Worm (Caenorhabditis elegans): ENCODE data around the gene Y46G5A.20.

Gene Y46G5A.20

ce11 chrII:12810709-12811108 lies at the start of gene Y46G5A.20:
Gene Y46G5A.20 (plus strand): TSS chrII:12811009.
- no peak for TF ChIP-seq nhr-237 (tag; optimal IDR thresholded peaks at IDR 0.05)
- no peak for TF ChIP-seq rnt-1 (tag; optimal IDR thresholded peaks at IDR 0.05)
- no peak for TF ChIP-seq ceh-90 (tag; optimal IDR thresholded peaks at IDR 0.05)
- TF ChIP-seq elt-3 (tag; optimal IDR thresholded peaks at IDR 0.05): no peak
- TF ChIP-seq nhr-76 (tag; optimal IDR thresholded peaks at IDR 0.05): no peak
- TF ChIP-seq ceh-82 (tag; optimal IDR thresholded peaks at IDR 0.05): no peak
- TF ChIP-seq nhr-28 (tag; optimal IDR thresholded peaks at IDR 0.05): no peak
- no peak for TF ChIP-seq hlh-17 (GFP tag; optimal IDR thresholded peaks at IDR 0.05; ENCODE audit: borderline replicate concordance)
- no peak for TF ChIP-seq C16A3.4 (tag; optimal IDR thresholded peaks at IDR 0.05)
- TF ChIP-seq lin-39 (tag; optimal IDR thresholded peaks at IDR 0.05): no peak
- TF ChIP-seq fkh-10 (GFP tag; optimal IDR thresholded peaks at IDR 0.05): no peak
- no peak for TF ChIP-seq hpl-2 (GFP tag; optimal IDR thresholded peaks at IDR 0.05)
- TF ChIP-seq tlp-1 (tag; optimal IDR thresholded peaks at IDR 0.05): no peak
- no peak for TF ChIP-seq snpc-4 (tag; optimal IDR thresholded peaks at IDR 0.05)
- TF ChIP-seq nhr-47 (tag; optimal IDR thresholded peaks at IDR 0.05): no peak
- no peak for TF ChIP-seq mef-2 (tag; optimal IDR thresholded peaks at IDR 0.05)
- no peak for TF ChIP-seq pax-3 (tag; optimal IDR thresholded peaks at IDR 0.05)
- no peak for TF ChIP-seq blmp-1 (tag; optimal IDR thresholded peaks at IDR 0.05)
- no peak for TF ChIP-seq efl-1 (optimal IDR thresholded peaks at IDR 0.05)
- TF ChIP-seq efl-1 (GFP tag; optimal IDR thresholded peaks at IDR 0.05 in 1 of 2): no peak

- TF ChIP-seq lir-3 (tag; optimal IDR thresholded peaks at IDR 0.05; ENCODE audit: poor library complexity) (no peak), snu-23 (GFP tag; optimal IDR thresholded peaks at IDR 0.05) (no peak), pqm-1 (tag; optimal IDR thresholded peaks at IDR 0.05) (no peak), fkh-8 (tag; optimal IDR thresholded peaks at IDR 0.05) (no peak), egl-13 (tag; optimal IDR thresholded peaks at IDR 0.05) (no peak), lsy-2 (tag; optimal IDR thresholded peaks at IDR 0.05) (no peak), aha-1 (tag; optimal IDR thresholded peaks at IDR 0.05) (no peak), nhr-85 (tag) (no peak)
Measured at ce11 chrII:12764476-12764875, 46.3 kb upstream of the Y46G5A.20 start.

ce11 chrII:12766443-12767188 lies 44.2 kb upstream of the Y46G5A.20 start:
- TF ChIP-seq sox-4 (tag; optimal IDR thresholded peaks at IDR 0.05) (no peak), ama-1 (optimal IDR thresholded peaks at IDR 0.05) (no peak), vab-15 (tag; optimal IDR thresholded peaks at IDR 0.05) (no peak), elt-3 (tag; optimal IDR thresholded peaks at IDR 0.05) (no peak), nhr-85 (tag) (no peak), nhr-47 (tag; optimal IDR thresholded peaks at IDR 0.05) (no peak), nhr-11 (tag; optimal IDR thresholded peaks at IDR 0.05) (no peak)

- no peak for TF ChIP-seq mef-2 (tag; optimal IDR thresholded peaks at IDR 0.05)
- no peak for TF ChIP-seq C16A3.4 (tag; optimal IDR thresholded peaks at IDR 0.05)
- no peak for TF ChIP-seq efl-1 (optimal IDR thresholded peaks at IDR 0.05)
- peak in 1 of 2 experiments; percentile 56 for TF ChIP-seq efl-1 (GFP tag; optimal IDR thresholded peaks at IDR 0.05 in 1 of 2)
- TF ChIP-seq F16B12.6 (tag; optimal IDR thresholded peaks at IDR 0.05): no peak
- TF ChIP-seq zag-1 (tag; optimal IDR thresholded peaks at IDR 0.05): no peak
- no peak for TF ChIP-seq aly-2 (tag; optimal IDR thresholded peaks at IDR 0.05)
- peak; percentile 11 for TF ChIP-seq nhr-85 (tag)
- no peak for TF ChIP-seq egl-13 (tag; optimal IDR thresholded peaks at IDR 0.05)
- TF ChIP-seq jun-1 (tag; optimal IDR thresholded peaks at IDR 0.05): no peak
- TF ChIP-seq lsy-2 (tag; optimal IDR thresholded peaks at IDR 0.05): no peak
Measured at ce11 chrII:12767258-12767824, 43.5 kb upstream of the Y46G5A.20 start.
